Fruit fly (Drosophila melanogaster) whole organism, pupa: ENCODE results near the gene CG9586.

Experiments used
- CG10348 ChIP-seq: fragments of 200-800 bp; sonication (Bioruptor generic); IDR thresholded peaks from 2 replicates; pipeline ENCODE4 v1.3.6; 2022; ENCODE audit warnings: missing biosample characterization, missing genetic modification characterization
- CG17806 ChIP-seq: fragments of 200-800 bp; sonication (Bioruptor generic); optimal IDR thresholded peaks from 2 replicates; lab custom pipeline; 2018; ENCODE audit warnings: missing biosample characterization, mild to moderate bottlenecking, missing genetic modification characterization, moderate library complexity
- CG8159 ChIP-seq: fragments of 200-800 bp; sonication (Bioruptor generic); optimal IDR thresholded peaks from 3 replicates; lab custom pipeline; 2018; ENCODE audit warnings: missing biosample characterization, mild to moderate bottlenecking, missing genetic modification characterization, moderate library complexity
- CG9948 ChIP-seq: fragments of 200-800 bp; sonication (Bioruptor generic); optimal IDR thresholded peaks from 2 replicates; lab custom pipeline; 2018; ENCODE audit warnings: missing biosample characterization, mild to moderate bottlenecking, missing genetic modification characterization, moderate library complexity
- EcR ChIP-seq: fragments of 200-800 bp; sonication (Bioruptor generic); optimal IDR thresholded peaks from 3 replicates; lab custom pipeline; 2019; ENCODE audit warnings: missing biosample characterization, missing genetic modification characterization, mild to moderate bottlenecking, moderate library complexity, missing genetic modification reagents

- TF ChIP-seq CG17806 (tag; lab: Kevin White, UChicago) (no peak), EcR (GFP tag; lab: Kevin White, UChicago) (no peak), CG10348 (GFP tag; lab: Robert Waterston, UW) (no peak), CG9948 (tag; lab: Kevin White, UChicago) (no peak), CG8159 (tag; lab: Kevin White, UChicago) (no peak)
Measured at dm6 chr2L:9167001-9167400, 687 bp upstream of the CG9586 start.
